Fruit fly (Drosophila melanogaster) whole organism, prepupa: ENCODE measurements around the gene Graf.

Experiments
- Blimp-1 ChIP-seq: fragments of 200-800 bp; sonication (Bioruptor generic); optimal IDR thresholded peaks from 3 replicates; lab custom pipeline; 2017; ENCODE audit warnings: missing biosample characterization, missing genetic modification characterization, mild to moderate bottlenecking, moderate library complexity, missing genetic modification reagents
- CG10631 ChIP-seq: fragments of 200-800 bp; sonication (Bioruptor generic); optimal IDR thresholded peaks from 2 replicates; lab custom pipeline; 2016; ENCODE audit warnings: missing biosample characterization, missing genetic modification characterization
- CG16779 ChIP-seq: fragments of 200-800 bp; sonication (Bioruptor generic); optimal IDR thresholded peaks from 3 replicates; lab custom pipeline; 2017; ENCODE audit warnings: missing biosample characterization, mild to moderate bottlenecking, missing genetic modification characterization
- CG6163 ChIP-seq: fragments of 200-800 bp; sonication (Bioruptor generic); IDR thresholded peaks from 3 replicates; pipeline ENCODE4 v1.3.6; 2022; ENCODE audit warnings: missing biosample characterization, missing genetic modification characterization
- CG9139 ChIP-seq: fragments of 200-800 bp; sonication (Bioruptor generic); optimal IDR thresholded peaks from 3 replicates; lab custom pipeline; 2017; ENCODE audit warnings: missing biosample characterization, mild to moderate bottlenecking, missing genetic modification characterization
- Hr39 ChIP-seq: fragments of 200-800 bp; sonication (Bioruptor generic); optimal IDR thresholded peaks from 2 replicates; lab custom pipeline; 2016; ENCODE audit warnings: missing biosample characterization, missing genetic modification characterization
- Sox15 ChIP-seq: fragments of 200-800 bp; sonication (Bioruptor generic); optimal IDR thresholded peaks from 3 replicates; lab custom pipeline; 2016; ENCODE audit warnings: missing biosample characterization, missing genetic modification characterization
- dac ChIP-seq: fragments of 200-800 bp; sonication (Bioruptor generic); optimal IDR thresholded peaks from 2 replicates; lab custom pipeline; 2017; ENCODE audit warnings: missing biosample characterization, mild to moderate bottlenecking, missing genetic modification characterization
- esn ChIP-seq: fragments of 200-800 bp; sonication (Bioruptor generic); optimal IDR thresholded peaks from 2 replicates; lab custom pipeline; 2016; ENCODE audit warnings: missing biosample characterization, mild to moderate bottlenecking, missing genetic modification characterization, moderate library complexity
- ss ChIP-seq, 2 experiments: fragments of 200-800 bp; sonication (Bioruptor generic); optimal IDR thresholded peaks; 2 replicates in 1 of 2; 3 replicates in 1 of 2; lab custom pipeline; 2017 to 2018; ENCODE audit warnings: mild to moderate bottlenecking in 2 of 2, missing biosample characterization in 2 of 2, missing genetic modification characterization in 2 of 2, moderate library complexity in 1 of 2
- svp ChIP-seq: fragments of 200-800 bp; sonication (Bioruptor generic); peaks from one replicate; lab custom pipeline; 2016; ENCODE audit warnings: missing biosample characterization, missing genetic modification characterization
- topi ChIP-seq: fragments of 200-800 bp; sonication (Bioruptor generic); optimal IDR thresholded peaks from 3 replicates; lab custom pipeline; 2016; ENCODE audit warnings: missing biosample characterization, missing genetic modification characterization
- vri ChIP-seq: fragments of 200-800 bp; sonication (Bioruptor generic); optimal IDR thresholded peaks from 3 replicates; lab custom pipeline; 2016; ENCODE audit warnings: missing biosample characterization, mild to moderate bottlenecking, missing genetic modification characterization

DNA sequence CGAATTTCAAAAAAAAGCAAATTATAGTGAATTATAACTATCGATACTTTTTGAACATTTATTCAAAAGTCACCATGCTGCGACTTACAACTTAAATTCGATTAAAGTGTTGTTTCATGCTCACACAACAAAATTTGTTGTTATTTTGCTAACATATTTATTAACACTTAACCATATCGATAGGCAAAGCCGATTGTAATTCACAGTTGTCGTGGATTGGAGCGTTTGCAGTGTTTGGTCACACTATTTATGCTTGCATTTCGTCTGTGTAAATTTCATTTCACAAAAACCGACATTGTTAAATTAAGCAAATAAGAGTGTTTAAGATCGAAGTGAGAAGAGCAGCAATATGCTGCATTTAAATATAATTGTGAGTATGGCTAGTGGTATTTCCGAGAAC is 48.1 kb downstream of the Graf start, which contains the start of gene HUWE1:
- TF ChIP-seq svp (GFP tag; lab: Kevin White, UChicago), result no peak
- no peak for TF ChIP-seq ss (GFP tag; optimal IDR thresholded peaks at IDR 0.05; lab: Kevin White, UChicago)
- no peak for TF ChIP-seq CG6163
- TF ChIP-seq CG9139 (GFP tag; lab: Kevin White, UChicago), result no peak
- TF ChIP-seq CG16779 (tag; lab: Kevin White, UChicago), result no peak
- no peak for TF ChIP-seq topi (GFP tag; lab: Kevin White, UChicago)
- TF ChIP-seq Sox15 (GFP tag; lab: Kevin White, UChicago), result no peak
- TF ChIP-seq esn (GFP tag; lab: Kevin White, UChicago), result peak; percentile 10
- TF ChIP-seq Hr39, result no peak
- TF ChIP-seq Blimp-1 (GFP tag; lab: Kevin White, UChicago), result no peak
- no peak for TF ChIP-seq dac (GFP tag; lab: Kevin White, UChicago)
- TF ChIP-seq CG10631 (GFP tag; lab: Kevin White, UChicago), result no peak
- TF ChIP-seq vri (GFP tag; lab: Kevin White, UChicago), result no peak
